Fruit fly (Drosophila melanogaster): ENCODE data around the gene gcm2.

Gene gcm2

dm6 chr2L:9633098-9633497 is 24.7 kb downstream of the gcm2 start (continued):
- TF ChIP-seq HLH3B (GFP tag; IDR thresholded peaks at IDR 0.05) (peak; percentile 66; the same call in 1 of the 2 replicates), luna (GFP tag; optimal IDR thresholded peaks at IDR 0.05) (no peak), CG34224 (GFP tag; IDR thresholded peaks at IDR 0.05; ENCODE audit: partially characterized antibody) (no peak), zfh2 (GFP tag; optimal IDR thresholded peaks at IDR 0.05) (no peak), lilli (GFP tag; optimal IDR thresholded peaks at IDR 0.05) (no peak), grn (GFP tag; optimal IDR thresholded peaks at IDR 0.05) (peak; percentile 97), bcd (GFP tag; optimal IDR thresholded peaks at IDR 0.05) (peak; percentile 66), Vsx1 (GFP tag; optimal IDR thresholded peaks at IDR 0.05) (peak; percentile 67), pnt (GFP tag; optimal IDR thresholded peaks at IDR 0.05) (peak; percentile 57), oc (tag; optimal IDR thresholded peaks at IDR 0.05) (peak; percentile 15), lov (optimal IDR thresholded peaks at IDR 0.05) (no peak), lov (GFP tag; IDR thresholded peaks at IDR 0.05) (peak; percentile 87), sim (GFP tag; IDR thresholded peaks at IDR 0.05) (peak; percentile 79), CG4730 (GFP tag; IDR thresholded peaks at IDR 0.05) (peak; percentile 45; the same call in 1 of the 2 replicates), PHDP (tag; optimal IDR thresholded peaks at IDR 0.05) (peak; percentile 25), CrebB (tag; optimal IDR thresholded peaks at IDR 0.05) (peak; percentile 15), CG1024 (GFP tag; IDR thresholded peaks at IDR 0.05) (peak; percentile 31; the same call in 1 of the 2 replicates), CG4328 (GFP tag; optimal IDR thresholded peaks at IDR 0.05) (peak; percentile 62), CG9797 (GFP tag; optimal IDR thresholded peaks at IDR 0.05) (no peak), unc-4 (GFP tag; IDR thresholded peaks at IDR 0.05; ENCODE audit: partially characterized antibody) (no peak), yki (optimal IDR thresholded peaks at IDR 0.05) (no peak), CG13123 (GFP tag; optimal IDR thresholded peaks at IDR 0.05) (peak; percentile 8), ara (GFP tag; IDR thresholded peaks at IDR 0.05) (peak; percentile 80), Sry-β (GFP tag; optimal IDR thresholded peaks at IDR 0.05) (peak; percentile 41), pum (GFP tag; optimal IDR thresholded peaks at IDR 0.05) (peak; percentile 26), scrt (GFP tag; optimal IDR thresholded peaks at IDR 0.05) (peak; percentile 19), dmrt11E (tag; optimal IDR thresholded peaks at IDR 0.05) (peak; percentile 83), tna (GFP tag; IDR thresholded peaks at IDR 0.05; ENCODE audit: partially characterized antibody) (no peak), Asciz (GFP tag; optimal IDR thresholded peaks at IDR 0.05) (peak; percentile 79), abd-A (tag; optimal IDR thresholded peaks at IDR 0.05) (no peak), CG11247 (GFP tag; IDR thresholded peaks at IDR 0.05) (peak; percentile 60), Spps (tag; optimal IDR thresholded peaks at IDR 0.05) (peak; percentile 63), cato (GFP tag; optimal IDR thresholded peaks at IDR 0.05; ENCODE audit: borderline replicate concordance) (no peak), salm (tag; optimal IDR thresholded peaks at IDR 0.05) (no peak), CG18011 (GFP tag; optimal IDR thresholded peaks at IDR 0.05) (no peak), CG42726 (GFP tag; IDR thresholded peaks at IDR 0.05; ENCODE audit: partially characterized antibody) (no peak), cg (GFP tag; optimal IDR thresholded peaks at IDR 0.05) (no peak), kah (GFP tag; optimal IDR thresholded peaks at IDR 0.05) (no peak), Atf-2 (GFP tag; optimal IDR thresholded peaks at IDR 0.05) (peak; percentile 33), br (optimal IDR thresholded peaks at IDR 0.05) (no peak), gt (GFP tag; IDR thresholded peaks at IDR 0.05) (no peak), zen2 (GFP tag; IDR thresholded peaks at IDR 0.05; ENCODE audit: partially characterized antibody) (no peak), TFAM (GFP tag; optimal IDR thresholded peaks at IDR 0.05) (no peak), stwl (tag; optimal IDR thresholded peaks at IDR 0.05) (peak; percentile 53), fru (optimal IDR thresholded peaks at IDR 0.05) (no peak), Dek (tag; optimal IDR thresholded peaks at IDR 0.05) (no peak), pb (GFP tag; optimal IDR thresholded peaks at IDR 0.05) (peak; percentile 37), CG9876 (GFP tag; optimal IDR thresholded peaks at IDR 0.05) (peak; percentile 48), CG8765 (GFP tag; IDR thresholded peaks at IDR 0.05) (no peak), CG7987 (GFP tag; optimal IDR thresholded peaks at IDR 0.05) (peak; percentile 81), CG14441 (GFP tag; IDR thresholded peaks at IDR 0.05) (no peak), CG7786 (GFP tag; optimal IDR thresholded peaks at IDR 0.05) (peak; percentile 41)

Data from whole organism, embryonic.